Worm (Caenorhabditis elegans) whole organism, early embryonic: ENCODE data around the gene C18A11.3.

Experiments used
- B0310.2 ChIP-seq: sonication (generic microtip); optimal IDR thresholded peaks from 2 replicates; lab custom pipeline; 2016; ENCODE audit warnings: mild to moderate bottlenecking, missing genetic modification characterization, missing compliant biosample characterization
- F13C5.2 ChIP-seq: sonication (generic microtip); optimal IDR thresholded peaks from 2 replicates; lab custom pipeline; 2017; ENCODE audit warnings: mild to moderate bottlenecking, missing genetic modification characterization, inconsistent platforms, missing compliant biosample characterization
- aly-1 ChIP-seq: sonication (generic microtip); optimal IDR thresholded peaks from 2 replicates; lab custom pipeline; 2016; ENCODE audit warnings: missing genetic modification characterization, missing compliant biosample characterization
- ama-1 ChIP-seq: fragments of 150-350 bp; optimal IDR thresholded peaks from 2 replicates; lab custom pipeline; 2014
- ceh-13 ChIP-seq: fragments of 200-800 bp; sonication (Bioruptor generic); optimal IDR thresholded peaks from 2 replicates; lab custom pipeline; 2018; ENCODE audit warnings: mild to moderate bottlenecking, missing genetic modification characterization, missing compliant biosample characterization
- ceh-36 ChIP-seq: sonication (generic microtip); optimal IDR thresholded peaks from 2 replicates; lab custom pipeline; 2016; ENCODE audit warnings: missing genetic modification characterization, inconsistent platforms, missing compliant biosample characterization
- ets-7 ChIP-seq: sonication (generic microtip); optimal IDR thresholded peaks from 2 replicates; lab custom pipeline; 2016; ENCODE audit warnings: missing genotype, missing genetic modification characterization, missing compliant biosample characterization
- flt-1 ChIP-seq: fragments of 200-800 bp; sonication (Bioruptor generic); IDR thresholded peaks from 2 replicates; pipeline ENCODE4 v1.3.6; 2022; ENCODE audit warnings: missing genetic modification characterization, missing compliant biosample characterization
- hmbx-1 ChIP-seq: sonication (generic microtip); optimal IDR thresholded peaks from 2 replicates; lab custom pipeline; 2016; ENCODE audit warnings: mild to moderate bottlenecking, missing genetic modification characterization, missing compliant biosample characterization
- hmg-4 ChIP-seq: fragments of 200-800 bp; sonication (Bioruptor generic); optimal IDR thresholded peaks from 2 replicates; lab custom pipeline; 2018; ENCODE audit warnings: mild to moderate bottlenecking, missing genetic modification characterization, missing compliant biosample characterization
- hnd-1 ChIP-seq: sonication (generic microtip); optimal IDR thresholded peaks from 2 replicates; lab custom pipeline; 2016; ENCODE audit warnings: missing genetic modification characterization, missing compliant biosample characterization
- pes-1 ChIP-seq: fragments of 200-800 bp; sonication (Bioruptor generic); IDR thresholded peaks from 2 replicates; pipeline ENCODE4 v1.3.6; 2022; ENCODE audit warnings: missing genetic modification reagents, missing genetic modification characterization, missing compliant biosample characterization
- scrt-1 ChIP-seq: fragments of 200-800 bp; sonication (Bioruptor generic); IDR thresholded peaks from 2 replicates; pipeline ENCODE4 v1.3.6; 2022; ENCODE audit warnings: missing genetic modification characterization, missing compliant biosample characterization
- sea-1 ChIP-seq: fragments of 200-800 bp; sonication (Bioruptor generic); conservative IDR thresholded peaks from 2 replicates; pipeline ENCODE4 v1.3.6; 2022; ENCODE audit warnings: missing genetic modification characterization, missing compliant biosample characterization
- tbx-11 ChIP-seq: fragments of 200-800 bp; sonication (Bioruptor generic); IDR thresholded peaks from 2 replicates; pipeline ENCODE4 v1.3.6; 2022; ENCODE audit warnings: missing genetic modification characterization, missing compliant biosample characterization
- tbx-37 ChIP-seq: fragments of 200-800 bp; sonication (Bioruptor generic); conservative IDR thresholded peaks from 2 replicates; pipeline ENCODE4 v1.3.6; 2022; ENCODE audit warnings: missing genetic modification reagents, missing genetic modification characterization, missing compliant biosample characterization
- tra-4 ChIP-seq: sonication (generic microtip); optimal IDR thresholded peaks from 2 replicates; lab custom pipeline; 2017; ENCODE audit warnings: missing genetic modification characterization, missing compliant biosample characterization

The C18A11.3 gene

ce11 chrX:8060823-8061222 is at the start of gene C18A11.3:
C18A11.3 (plus strand) TSS chrX:8061123.
- TF ChIP-seq ceh-13 (GFP tag; lab: Kevin White, UChicago), result no peak
- no peak for TF ChIP-seq F13C5.2 (tag; lab: Kevin White, UChicago)
- TF ChIP-seq sea-1 (GFP tag; lab: Robert Waterston, UW), result no peak
- no peak for TF ChIP-seq scrt-1 (GFP tag; lab: Robert Waterston, UW)
- TF ChIP-seq pes-1 (GFP tag; lab: Robert Waterston, UW), result no peak
- no peak for TF ChIP-seq tbx-37 (GFP tag; lab: Robert Waterston, UW)
- no peak for TF ChIP-seq tra-4 (tag; lab: Kevin White, UChicago)
- TF ChIP-seq hnd-1 (tag; lab: Kevin White, UChicago), result no peak
- no peak for TF ChIP-seq ets-7 (tag; lab: Kevin White, UChicago)
- TF ChIP-seq B0310.2 (tag; lab: Kevin White, UChicago), result no peak
- no peak for TF ChIP-seq hmbx-1 (tag; lab: Kevin White, UChicago)
- TF ChIP-seq hmg-4 (GFP tag; lab: Kevin White, UChicago), result no peak
- TF ChIP-seq ceh-36 (tag; lab: Kevin White, UChicago), result no peak
- TF ChIP-seq tbx-11 (GFP tag; lab: Robert Waterston, UW), result no peak
- no peak for TF ChIP-seq flt-1 (GFP tag; lab: Robert Waterston, UW)
- TF ChIP-seq ama-1 (lab: Kevin White, UChicago), result no peak
- TF ChIP-seq aly-1, result no peak

- TF ChIP-seq ets-7 (tag; lab: Kevin White, UChicago), result no peak
- TF ChIP-seq tra-4 (tag; lab: Kevin White, UChicago), result no peak
- no peak for TF ChIP-seq tbx-37 (GFP tag; lab: Robert Waterston, UW)
- no peak for TF ChIP-seq hnd-1 (tag; lab: Kevin White, UChicago)
- no peak for TF ChIP-seq scrt-1 (GFP tag; lab: Robert Waterston, UW)
- TF ChIP-seq ceh-36 (tag; lab: Kevin White, UChicago), result no peak
- no peak for TF ChIP-seq tbx-11 (GFP tag; lab: Robert Waterston, UW)
- TF ChIP-seq ama-1 (lab: Kevin White, UChicago), result no peak
- TF ChIP-seq F13C5.2 (tag; lab: Kevin White, UChicago), result no peak
- no peak for TF ChIP-seq pes-1 (GFP tag; lab: Robert Waterston, UW)
- TF ChIP-seq B0310.2 (tag; lab: Kevin White, UChicago), result no peak
- TF ChIP-seq ceh-13 (GFP tag; lab: Kevin White, UChicago), result no peak
- TF ChIP-seq hmg-4 (GFP tag; lab: Kevin White, UChicago), result no peak
- TF ChIP-seq sea-1 (GFP tag; lab: Robert Waterston, UW), result no peak
- TF ChIP-seq hmbx-1 (tag; lab: Kevin White, UChicago), result no peak
- TF ChIP-seq flt-1 (GFP tag; lab: Robert Waterston, UW), result no peak
- TF ChIP-seq aly-1, result no peak
Observed at ce11 chrX:8014407-8015003, 46.4 kb upstream of the C18A11.3 start, which contains the start of gene unk-1. unk-1 (plus strand) TSS chrX:8014983.

- TF ChIP-seq hmbx-1 (tag; lab: Kevin White, UChicago) (no peak), ceh-13 (GFP tag; lab: Kevin White, UChicago) (no peak), pes-1 (GFP tag; lab: Robert Waterston, UW) (no peak), ama-1 (lab: Kevin White, UChicago) (no peak), hnd-1 (tag; lab: Kevin White, UChicago) (no peak), aly-1 (no peak), ets-7 (tag; lab: Kevin White, UChicago) (no peak), hmg-4 (GFP tag; lab: Kevin White, UChicago) (no peak), ceh-36 (tag; lab: Kevin White, UChicago) (no peak), sea-1 (GFP tag; lab: Robert Waterston, UW) (no peak), tra-4 (tag; lab: Kevin White, UChicago) (no peak)
Observed at ce11 chrX:8015889-8016288, 45.0 kb upstream of the C18A11.3 start.

- TF ChIP-seq hmg-4 (GFP tag; lab: Kevin White, UChicago), result no peak
Observed at ce11 chrX:8017305-8017704, 43.6 kb upstream of the C18A11.3 start.

- TF ChIP-seq ceh-36 (tag; lab: Kevin White, UChicago) (no peak), aly-1 (no peak), tbx-11 (GFP tag; lab: Robert Waterston, UW) (no peak), B0310.2 (tag; lab: Kevin White, UChicago) (no peak), ceh-13 (GFP tag; lab: Kevin White, UChicago) (no peak), hmbx-1 (tag; lab: Kevin White, UChicago) (no peak)
Observed at ce11 chrX:8017759-8018158, 43.2 kb upstream of the C18A11.3 start, which contains the start of gene C34D10.5. C34D10.5 (plus strand) TSS chrX:8018027.

ce11 chrX:8018441-8018840 is 42.5 kb upstream of the C18A11.3 start:
- TF ChIP-seq hmbx-1 (tag; lab: Kevin White, UChicago), result no peak
- no peak for TF ChIP-seq flt-1 (GFP tag; lab: Robert Waterston, UW)
- no peak for TF ChIP-seq tra-4 (tag; lab: Kevin White, UChicago)
- no peak for TF ChIP-seq hmg-4 (GFP tag; lab: Kevin White, UChicago)
- no peak for TF ChIP-seq scrt-1 (GFP tag; lab: Robert Waterston, UW)
- no peak for TF ChIP-seq pes-1 (GFP tag; lab: Robert Waterston, UW)
- no peak for TF ChIP-seq tbx-11 (GFP tag; lab: Robert Waterston, UW)
- no peak for TF ChIP-seq sea-1 (GFP tag; lab: Robert Waterston, UW)

- TF ChIP-seq scrt-1 (GFP tag; lab: Robert Waterston, UW) (no peak), hmg-4 (GFP tag; lab: Kevin White, UChicago) (peak; percentile 64), ceh-36 (tag; lab: Kevin White, UChicago) (no peak), F13C5.2 (tag; lab: Kevin White, UChicago) (peak; percentile 40), ceh-13 (GFP tag; lab: Kevin White, UChicago) (no peak)
Observed at ce11 chrX:8019665-8020064, 41.3 kb upstream of the C18A11.3 start.
